Worm (Caenorhabditis elegans): Measurements from ENCODE around the gene E01G6.1.

- TF ChIP-seq med-1 (GFP tag; optimal IDR thresholded peaks at IDR 0.05; ENCODE audit: insufficient read depth) (no peak), ref-1 (GFP tag; conservative IDR thresholded peaks at IDR 0.05) (no peak), flt-1 (GFP tag; IDR thresholded peaks at IDR 0.05) (no peak), klf-2 (GFP tag; conservative IDR thresholded peaks at IDR 0.05) (no peak)
Observed at ce11 chrX:12256594-12257048, 4.1 kb upstream of the E01G6.1 start, which contains the start of gene E01G6.2.

Measured in whole organism, midembryonic.